Fruit fly (Drosophila melanogaster) whole organism, embryonic: ENCODE results near the gene CG44838.
A peak's percentile ranks its signal among the peaks of the same experiment; 100 is the strongest.

Source experiments
- Atf-2 ChIP-seq: fragments of 200-800 bp; sonication (Bioruptor generic); optimal IDR thresholded peaks from 2 replicates; lab custom pipeline; 2016; ENCODE audit warnings: missing biosample characterization, missing genetic modification characterization
- Atf3 ChIP-seq: fragments of 200-800 bp; sonication (Bioruptor generic); optimal IDR thresholded peaks from 3 replicates; lab custom pipeline; 2016; ENCODE audit warnings: missing biosample characterization, missing genetic modification characterization
- CG10431 ChIP-seq: fragments of 200-800 bp; sonication (Bioruptor generic); optimal IDR thresholded peaks from 3 replicates; lab custom pipeline; 2018; ENCODE audit warnings: missing biosample characterization, mild to moderate bottlenecking, missing genetic modification characterization
- CG12659 ChIP-seq: fragments of 200-800 bp; sonication (Bioruptor generic); optimal IDR thresholded peaks from 3 replicates; lab custom pipeline; 2017; ENCODE audit warnings: mild to moderate bottlenecking, missing biosample characterization, missing genetic modification reagents, missing genetic modification characterization
- CG14965 ChIP-seq: fragments of 200-800 bp; sonication (Bioruptor generic); optimal IDR thresholded peaks from 2 replicates; lab custom pipeline; 2016; ENCODE audit warnings: missing biosample characterization, missing genetic modification characterization, borderline replicate concordance
- CG17186 ChIP-seq: fragments of 200-800 bp; sonication (Bioruptor generic); optimal IDR thresholded peaks from 3 replicates; lab custom pipeline; 2017; ENCODE audit warnings: missing biosample characterization, missing genetic modification reagents, missing genetic modification characterization
- CG17912 ChIP-seq: fragments of 200-800 bp; sonication (Bioruptor generic); optimal IDR thresholded peaks from 2 replicates; lab custom pipeline; 2018; ENCODE audit warnings: missing biosample characterization, mild to moderate bottlenecking, missing genetic modification characterization
- CG18619 ChIP-seq: fragments of 200-800 bp; sonication (Bioruptor generic); optimal IDR thresholded peaks from 3 replicates; lab custom pipeline; 2017; ENCODE audit warnings: missing biosample characterization, mild to moderate bottlenecking, missing genetic modification characterization
- CG2202 ChIP-seq: fragments of 200-800 bp; sonication (Bioruptor generic); optimal IDR thresholded peaks from 2 replicates; lab custom pipeline; 2018; ENCODE audit warnings: missing biosample characterization, mild to moderate bottlenecking, missing genetic modification characterization
- CG3281 ChIP-seq: fragments of 200-800 bp; sonication (Bioruptor generic); optimal IDR thresholded peaks from 3 replicates; lab custom pipeline; 2017; ENCODE audit warnings: missing biosample characterization, mild to moderate bottlenecking, missing genetic modification characterization
- CG3407 ChIP-seq: fragments of 200-800 bp; sonication (Bioruptor generic); optimal IDR thresholded peaks from 2 replicates; lab custom pipeline; 2018; ENCODE audit warnings: missing biosample characterization, mild to moderate bottlenecking, missing genetic modification characterization
- CG34376 ChIP-seq: fragments of 200-800 bp; sonication (Bioruptor generic); optimal IDR thresholded peaks from 2 replicates; lab custom pipeline; 2018; ENCODE audit warnings: missing biosample characterization, mild to moderate bottlenecking, missing genetic modification characterization
- CG3847 ChIP-seq: fragments of 200-800 bp; sonication (Bioruptor generic); IDR thresholded peaks from 2 replicates; pipeline ENCODE4 v1.3.6; 2022; ENCODE audit warnings: missing biosample characterization, missing genetic modification characterization
- CG3995 ChIP-seq: fragments of 200-800 bp; sonication (Bioruptor generic); optimal IDR thresholded peaks from 3 replicates; lab custom pipeline; 2016; ENCODE audit warnings: missing biosample characterization, missing genetic modification characterization
- CG4617 ChIP-seq: fragments of 200-800 bp; sonication (Bioruptor generic); optimal IDR thresholded peaks from 3 replicates; lab custom pipeline; 2016; ENCODE audit warnings: missing biosample characterization, missing genetic modification characterization, borderline replicate concordance
- CG6813 ChIP-seq: fragments of 200-800 bp; sonication (Bioruptor generic); optimal IDR thresholded peaks from 2 replicates; lab custom pipeline; 2017; ENCODE audit warnings: missing biosample characterization, missing genetic modification characterization, mild to moderate bottlenecking, moderate library complexity, missing genetic modification reagents
- CG8359 ChIP-seq: fragments of 200-800 bp; sonication (Bioruptor generic); optimal IDR thresholded peaks from 2 replicates; lab custom pipeline; 2017; ENCODE audit warnings: missing biosample characterization, mild to moderate bottlenecking, missing genetic modification characterization, borderline replicate concordance
- CrebB ChIP-seq: fragments of 200-800 bp; sonication (Bioruptor generic); optimal IDR thresholded peaks from 3 replicates; lab custom pipeline; 2018; ENCODE audit warnings: missing biosample characterization, mild to moderate bottlenecking, missing genetic modification characterization
- Dad ChIP-seq: fragments of 200-800 bp; sonication (Bioruptor generic); optimal IDR thresholded peaks from 3 replicates; lab custom pipeline; 2016; ENCODE audit warnings: missing biosample characterization, missing genetic modification characterization
- GATAe ChIP-seq: fragments of 200-800 bp; sonication (Bioruptor generic); conservative IDR thresholded peaks from 2 replicates; pipeline ENCODE4 v1.3.6; 2022; ENCODE audit warnings: missing biosample characterization, missing genetic modification characterization
- Hr3 ChIP-seq: fragments of 200-800 bp; sonication (Bioruptor generic); optimal IDR thresholded peaks from 3 replicates; lab custom pipeline; 2016; ENCODE audit warnings: missing biosample characterization, missing genetic modification characterization
- Hr78 ChIP-seq, 2 experiments: fragments of 200-800 bp in 1 of 2; fragments of >200 bp in 1 of 2; sonication (Bioruptor generic) in 1 of 2; optimal IDR thresholded peaks; 2 replicates each; lab custom pipeline; 2017 to 2019; ENCODE audit warnings: missing biosample characterization in 2 of 2, missing genetic modification characterization in 2 of 2, mild to moderate bottlenecking in 1 of 2, moderate library complexity in 1 of 2
- Lim3 ChIP-seq: fragments of 200-800 bp; sonication (Bioruptor generic); IDR thresholded peaks from 2 replicates; pipeline ENCODE4 v1.3.6; 2022; ENCODE audit warnings: missing biosample characterization, missing genetic modification characterization
- MESR4 ChIP-seq: fragments of 200-800 bp; sonication (Bioruptor generic); optimal IDR thresholded peaks from 2 replicates; lab custom pipeline; 2018; ENCODE audit warnings: missing biosample characterization, mild to moderate bottlenecking, missing genetic modification characterization, moderate library complexity
- Med ChIP-seq: fragments of 200-800 bp; sonication (Bioruptor generic); peaks from one replicate; lab custom pipeline; 2016; ENCODE audit warnings: missing biosample characterization, missing genetic modification characterization, mild to moderate bottlenecking, inconsistent platforms, moderate library complexity
- Ptx1 ChIP-seq: fragments of 200-800 bp; sonication (Bioruptor generic); IDR thresholded peaks from 2 replicates; pipeline ENCODE4 v1.3.6; 2022; ENCODE audit warnings: missing biosample characterization, missing genetic modification characterization
- Sin3A ChIP-seq: fragments of >200 bp; optimal IDR thresholded peaks from 2 replicates; lab custom pipeline; 2018
- Sry-δ ChIP-seq: fragments of 200-800 bp; sonication (Bioruptor generic); optimal IDR thresholded peaks from 2 replicates; lab custom pipeline; 2016; ENCODE audit warnings: missing biosample characterization, missing genetic modification characterization
- Stat92E ChIP-seq, 3 experiments: fragments of >200 bp in 2 of 3; fragments of 200-800 bp in 1 of 3; sonication (Bioruptor generic) in 1 of 3; optimal IDR thresholded peaks; 2 replicates each; lab custom pipeline; 2017 to 2019; ENCODE audit warnings: missing biosample characterization in 3 of 3, missing genetic modification characterization in 3 of 3, mild to moderate bottlenecking in 1 of 3, moderate library complexity in 1 of 3
- ac ChIP-seq: fragments of 200-800 bp; sonication (Bioruptor generic); optimal IDR thresholded peaks from 3 replicates; lab custom pipeline; 2017; ENCODE audit warnings: missing biosample characterization, mild to moderate bottlenecking, missing genetic modification characterization
- br ChIP-seq: fragments of >200 bp; optimal IDR thresholded peaks from 2 replicates; lab custom pipeline; 2017
- cato ChIP-seq: fragments of 200-800 bp; sonication (Bioruptor generic); optimal IDR thresholded peaks from 2 replicates; lab custom pipeline; 2016; ENCODE audit warnings: missing biosample characterization, missing genetic modification characterization, borderline replicate concordance
- crol ChIP-seq: fragments of 200-800 bp; sonication (Bioruptor generic); IDR thresholded peaks from 2 replicates; pipeline ENCODE4 v1.3.6; 2022; ENCODE audit warnings: missing biosample characterization, missing genetic modification characterization
- cwo ChIP-seq: fragments of 200-800 bp; sonication (Bioruptor generic); optimal IDR thresholded peaks from 3 replicates; lab custom pipeline; 2017; ENCODE audit warnings: missing biosample characterization, missing genetic modification characterization, mild to moderate bottlenecking, moderate library complexity, missing genetic modification reagents
- dysf ChIP-seq: fragments of 200-800 bp; sonication (Bioruptor generic); IDR thresholded peaks from 3 replicates; pipeline ENCODE4 v1.3.6; 2022; ENCODE audit warnings: missing biosample characterization, missing genetic modification characterization
- ftz-f1 ChIP-seq: fragments of 200-800 bp; sonication (Bioruptor generic); optimal IDR thresholded peaks from 2 replicates; lab custom pipeline; 2016; ENCODE audit warnings: missing biosample characterization, missing genetic modification characterization
- gcm2 ChIP-seq: fragments of 200-800 bp; sonication (Bioruptor generic); optimal IDR thresholded peaks from 2 replicates; lab custom pipeline; 2016; ENCODE audit warnings: missing biosample characterization, missing genetic modification characterization
- h ChIP-seq: fragments of >200 bp; optimal IDR thresholded peaks from 2 replicates; lab custom pipeline; 2017
- hkb ChIP-seq, 2 experiments: fragments of 200-800 bp in 1 of 2; fragments of >200 bp in 1 of 2; sonication (Bioruptor generic) in 1 of 2; IDR thresholded peaks in 1 of 2; optimal IDR thresholded peaks in 1 of 2; 2 replicates each; pipeline versions ENCODE4 v1.3.6 to Lab custom; 2017 to 2022; ENCODE audit warnings: missing biosample characterization in 1 of 2, missing genetic modification characterization in 1 of 2
- lilli ChIP-seq: fragments of 200-800 bp; sonication (Bioruptor generic); optimal IDR thresholded peaks from 3 replicates; lab custom pipeline; 2016; ENCODE audit warnings: missing biosample characterization, missing genetic modification characterization
- mirr ChIP-seq: fragments of 200-800 bp; sonication (Bioruptor generic); optimal IDR thresholded peaks from 3 replicates; lab custom pipeline; 2018; ENCODE audit warnings: missing biosample characterization, mild to moderate bottlenecking, missing genetic modification characterization
- otp ChIP-seq: fragments of 200-800 bp; sonication (Bioruptor generic); IDR thresholded peaks from 3 replicates; pipeline ENCODE4, ENCODE4 v1.3.6; 2022; ENCODE audit warnings: missing biosample characterization, missing genetic modification characterization
- pnt ChIP-seq: fragments of 200-800 bp; sonication (Bioruptor generic); optimal IDR thresholded peaks from 3 replicates; lab custom pipeline; 2016; ENCODE audit warnings: missing biosample characterization, missing genetic modification characterization
- rib ChIP-seq: fragments of 200-800 bp; sonication (Bioruptor generic); IDR thresholded peaks from 2 replicates; pipeline ENCODE4 v1.3.6; 2022; ENCODE audit warnings: missing biosample characterization, missing genetic modification characterization
- sima ChIP-seq: fragments of 200-800 bp; sonication (Bioruptor generic); optimal IDR thresholded peaks from 2 replicates; lab custom pipeline; 2016; ENCODE audit warnings: missing biosample characterization, missing genetic modification characterization
- tll ChIP-seq, 2 experiments: fragments of 200-800 bp in 1 of 2; fragments of >200 bp in 1 of 2; sonication (Bioruptor generic) in 1 of 2; optimal IDR thresholded peaks; 2 replicates each; lab custom pipeline; 2017 to 2019; ENCODE audit warnings: missing biosample characterization in 2 of 2, missing genetic modification characterization in 2 of 2, mild to moderate bottlenecking in 1 of 2, moderate library complexity in 1 of 2
- toy ChIP-seq: fragments of 200-800 bp; sonication (Bioruptor generic); IDR thresholded peaks from 2 replicates; pipeline ENCODE4 v1.3.6; 2022; ENCODE audit warnings: missing biosample characterization, missing genetic modification characterization
- trem ChIP-seq: fragments of 200-800 bp; optimal IDR thresholded peaks from 3 replicates; lab custom pipeline; 2019; ENCODE audit warnings: missing biosample characterization, mild to moderate bottlenecking, missing genetic modification characterization, moderate library complexity

The CG44838 gene

DNA sequence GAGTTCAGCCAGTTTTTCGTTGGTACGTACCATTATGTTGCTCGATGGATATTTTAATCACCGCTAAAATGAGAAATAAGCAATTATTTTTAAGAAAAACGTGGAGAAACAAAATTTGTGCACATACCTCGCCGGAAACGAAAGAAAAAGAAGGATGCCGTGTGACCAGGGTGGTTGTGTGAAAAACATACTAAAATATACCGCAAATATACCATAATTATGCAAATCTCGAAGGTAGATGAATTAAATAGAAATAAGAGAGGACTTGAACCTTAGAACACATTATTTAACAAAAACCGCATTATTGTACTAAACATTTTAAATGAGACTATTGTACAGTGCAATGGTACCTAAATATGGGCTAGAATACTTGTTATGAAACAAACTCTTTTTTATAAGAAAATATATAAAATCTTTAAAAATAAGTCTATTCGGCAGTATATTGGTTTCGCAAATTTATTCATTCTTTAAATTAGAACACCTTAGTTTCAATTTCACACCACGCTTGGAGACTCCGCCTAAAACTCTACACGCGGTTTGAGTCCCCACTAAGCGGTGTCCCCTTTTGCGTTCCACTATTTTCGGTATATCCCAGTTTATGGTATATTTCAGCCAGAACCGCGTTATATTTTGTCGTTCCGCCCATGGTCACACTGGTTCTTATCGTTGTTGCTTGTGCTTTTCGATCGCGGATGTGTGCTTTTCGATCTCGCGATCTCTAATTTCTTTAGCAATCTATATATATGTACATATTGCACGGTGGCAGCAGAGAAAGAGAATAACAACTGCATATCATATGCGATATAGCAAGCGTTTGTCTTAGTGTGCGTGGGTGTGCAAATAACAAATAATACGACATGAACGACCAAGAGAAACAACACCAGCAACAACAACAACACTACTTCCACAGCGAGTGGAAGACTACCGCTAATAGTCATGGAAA is 30.9 kb upstream of the CG44838 start, which contains the start of the genes RpS17 and MTF-1 (continued):
- TF ChIP-seq lilli (GFP tag; lab: Kevin White, UChicago) (no peak), cato (no peak), rib (GFP tag; lab: Robert Waterston, UW) (no peak), CG10431 (GFP tag; lab: Kevin White, UChicago) (peak; percentile 59), tll (GFP tag; optimal IDR thresholded peaks at IDR 0.05; lab: Kevin White, UChicago) (no peak), CG17912 (GFP tag; lab: Kevin White, UChicago) (peak; percentile 78), Dad (GFP tag; lab: Kevin White, UChicago) (peak; percentile 6), hkb (optimal IDR thresholded peaks at IDR 0.05; lab: Kevin White, UChicago) (no peak), hkb (GFP tag; IDR thresholded peaks at IDR 0.05; lab: Robert Waterston, UW) (peak; percentile 50), CG6813 (GFP tag; lab: Kevin White, UChicago) (no peak), CG2202 (tag; lab: Kevin White, UChicago) (peak; percentile 43), ac (GFP tag; lab: Kevin White, UChicago) (peak; percentile 40), CG3995 (GFP tag; lab: Kevin White, UChicago) (no peak), dysf (GFP tag; lab: Robert Waterston, UW) (0 out of 3 replicates have a peak, but pooled peaks have one; percentile 32), sima (GFP tag; lab: Kevin White, UChicago) (no peak), Sry-δ (peak; percentile 28), cwo (GFP tag; lab: Kevin White, UChicago) (peak; percentile 7), Atf-2 (no peak), CG3847 (GFP tag; lab: Robert Waterston, UW) (peak; percentile 34; the same call in 1 of the 2 replicates), toy (GFP tag; lab: Robert Waterston, UW) (no peak), CG34376 (GFP tag; lab: Kevin White, UChicago) (peak; percentile 91), GATAe (no peak), Med (GFP tag; lab: Kevin White, UChicago) (peak; percentile 92), Stat92E (GFP tag; optimal IDR thresholded peaks at IDR 0.05; lab: Kevin White, UChicago) (peak in 1 of 3 experiments; percentile 30), CG18619 (GFP tag; lab: Kevin White, UChicago) (peak; percentile 52), Hr78 (GFP tag; optimal IDR thresholded peaks at IDR 0.05; lab: Kevin White, UChicago) (no peak), CG3281 (GFP tag; lab: Kevin White, UChicago) (peak; percentile 67), br (no peak), CG12659 (GFP tag; lab: Kevin White, UChicago) (peak; percentile 67), CG14965 (no peak), otp (GFP tag; lab: Robert Waterston, UW) (peak; percentile 46; the same call in 1 of the 3 replicates), pnt (GFP tag; lab: Kevin White, UChicago) (no peak), CG3407 (peak; percentile 30), Atf3 (GFP tag; lab: Kevin White, UChicago) (peak; percentile 41), trem (peak; percentile 19), Ptx1 (peak; percentile 33; the same call in 1 of the 2 replicates), crol (GFP tag; lab: Robert Waterston, UW) (0 out of 2 replicates have a peak, but pooled peaks have one; percentile 15), gcm2 (no peak), ftz-f1 (GFP tag; lab: Kevin White, UChicago) (no peak), Sin3A (lab: Kevin White, UChicago) (no peak), CrebB (peak; percentile 52), MESR4 (peak; percentile 96), CG4617 (GFP tag; lab: Kevin White, UChicago) (peak; percentile 60), CG17186 (GFP tag; lab: Kevin White, UChicago) (no peak), Lim3 (GFP tag; lab: Robert Waterston, UW) (no peak), Hr3 (GFP tag; lab: Kevin White, UChicago) (peak; percentile 17), h (lab: Kevin White, UChicago) (no peak), mirr (peak; percentile 55), CG8359 (GFP tag; lab: Kevin White, UChicago) (no peak)
